Fruit fly (Drosophila melanogaster) Kc167 (cell line): ENCODE data around the gene Ac13E.

Experiments used
- Myc ChIP-seq: fragments of >200 bp; optimal IDR thresholded peaks from 2 replicates; lab custom pipeline; 2017; ENCODE audit warnings: missing external identifiers
- Sin3A ChIP-seq: fragments of >200 bp; optimal IDR thresholded peaks from 2 replicates; lab custom pipeline; 2018; ENCODE audit warnings: missing external identifiers
- h ChIP-seq: fragments of >200 bp; optimal IDR thresholded peaks from 3 replicates; lab custom pipeline; 2018; ENCODE audit warnings: missing external identifiers
- insv ChIP-seq: fragments of >200 bp; optimal IDR thresholded peaks from 3 replicates; lab custom pipeline; 2018; ENCODE audit warnings: missing external identifiers
- psq ChIP-seq: fragments of >200 bp; optimal IDR thresholded peaks from 2 replicates; lab custom pipeline; 2017; ENCODE audit warnings: missing external identifiers
- ttk ChIP-seq: sonication (Bioruptor generic); optimal IDR thresholded peaks from 2 replicates; lab custom pipeline; 2017; ENCODE audit warnings: missing external identifiers

Gene Ac13E

dm6 chrX:15582853-15583252 is 28.8 kb upstream of the Ac13E start, which contains the start of the genes CG9215 and CG8097:
Gene CG9215 (minus strand): TSS chrX:15582874.
Gene CG8097 (plus strand): TSS chrX:15583159.
- TF ChIP-seq psq (lab: Kevin White, UChicago) (no peak), Sin3A (lab: Kevin White, UChicago) (no peak), h (lab: Kevin White, UChicago) (no peak), insv (lab: Kevin White, UChicago) (no peak), ttk (lab: Kevin White, UChicago) (no peak), Myc (no peak)

dm6 chrX:15579579-15579978 is 25.5 kb upstream of the Ac13E start:
- TF ChIP-seq Sin3A (lab: Kevin White, UChicago) (no peak), psq (lab: Kevin White, UChicago) (no peak), Myc (no peak), insv (lab: Kevin White, UChicago) (no peak), ttk (lab: Kevin White, UChicago) (no peak), h (lab: Kevin White, UChicago) (no peak)

dm6 chrX:15578043-15578442 is 24.0 kb upstream of the Ac13E start, which contains the start of the genes cerv and CG7872:
Gene cerv (minus strand): TSS chrX:15578171.
Gene CG7872 (plus strand): TSS chrX:15578205.
- TF ChIP-seq ttk (lab: Kevin White, UChicago): no peak
- no peak for TF ChIP-seq insv (lab: Kevin White, UChicago)
- TF ChIP-seq Sin3A (lab: Kevin White, UChicago): no peak
- no peak for TF ChIP-seq Myc
- no peak for TF ChIP-seq psq (lab: Kevin White, UChicago)
- TF ChIP-seq h (lab: Kevin White, UChicago): no peak

dm6 chrX:15575557-15575956 is 21.5 kb upstream of the Ac13E start, which contains the start of gene CG42299:
Gene CG42299 (minus strand): TSS chrX:15575683.
- TF ChIP-seq Myc (no peak), h (lab: Kevin White, UChicago) (no peak), psq (lab: Kevin White, UChicago) (no peak), ttk (lab: Kevin White, UChicago) (no peak), insv (lab: Kevin White, UChicago) (no peak), Sin3A (lab: Kevin White, UChicago) (no peak)

dm6 chrX:15574384-15574783 is 20.3 kb upstream of the Ac13E start, which contains the start of gene CG9213:
Gene CG9213 (minus strand): TSS chrX:15574535.
- TF ChIP-seq psq (lab: Kevin White, UChicago) (no peak), h (lab: Kevin White, UChicago) (no peak), insv (lab: Kevin White, UChicago) (no peak), Myc (no peak), Sin3A (lab: Kevin White, UChicago) (no peak), ttk (lab: Kevin White, UChicago) (no peak)

dm6 chrX:15571939-15572338 is 17.9 kb upstream of the Ac13E start, which contains the start of gene CG15643:
Gene CG15643 (minus strand): TSS chrX:15572149.
- TF ChIP-seq h (lab: Kevin White, UChicago): no peak
- TF ChIP-seq Sin3A (lab: Kevin White, UChicago): no peak
- TF ChIP-seq insv (lab: Kevin White, UChicago): no peak
- no peak for TF ChIP-seq Myc
- no peak for TF ChIP-seq psq (lab: Kevin White, UChicago)

- TF ChIP-seq Myc: no peak
- no peak for TF ChIP-seq psq (lab: Kevin White, UChicago)
Measured at dm6 chrX:15568983-15569370, 14.9 kb upstream of the Ac13E start, which contains the start of gene CG7860. Gene CG7860 (plus strand): TSS chrX:15568993.

dm6 chrX:15568353-15568982 is 14.4 kb upstream of the Ac13E start:
- TF ChIP-seq Myc: no peak

- TF ChIP-seq Myc: no peak
- TF ChIP-seq Sin3A (lab: Kevin White, UChicago): no peak
- no peak for TF ChIP-seq insv (lab: Kevin White, UChicago)
- no peak for TF ChIP-seq ttk (lab: Kevin White, UChicago)
- TF ChIP-seq psq (lab: Kevin White, UChicago): no peak
- TF ChIP-seq h (lab: Kevin White, UChicago): no peak
Measured at dm6 chrX:15555945-15556344, 1.9 kb upstream of the Ac13E start, which contains the start of gene CG42300. Gene CG42300 (minus strand): TSS chrX:15556045.

- TF ChIP-seq h (lab: Kevin White, UChicago) (no peak), insv (lab: Kevin White, UChicago) (no peak), Myc (no peak), psq (lab: Kevin White, UChicago) (no peak), Sin3A (lab: Kevin White, UChicago) (no peak), ttk (lab: Kevin White, UChicago) (no peak)
Measured at dm6 chrX:15552472-15552888, 1.6 kb downstream of the Ac13E start.

- TF ChIP-seq h (lab: Kevin White, UChicago) (no peak), psq (lab: Kevin White, UChicago) (no peak)
Measured at dm6 chrX:15549055-15549454, 5.0 kb downstream of the Ac13E start.

dm6 chrX:15545467-15546197 is 8.4 kb downstream of the Ac13E start:
- TF ChIP-seq ttk (lab: Kevin White, UChicago): no peak
- no peak for TF ChIP-seq psq (lab: Kevin White, UChicago)
- TF ChIP-seq Myc: no peak
- TF ChIP-seq h (lab: Kevin White, UChicago): no peak
- no peak for TF ChIP-seq Sin3A (lab: Kevin White, UChicago)
- no peak for TF ChIP-seq insv (lab: Kevin White, UChicago)
